Fruit fly (Drosophila melanogaster) S2 (cell line): Measurements from ENCODE around the gene CG7497.
A peak's percentile ranks its signal among the peaks of the same experiment; 100 is the strongest.

ENCODE experiments used
- CG8478 ChIP-seq: fragments of >200 bp; optimal IDR thresholded peaks from 2 replicates; lab custom pipeline; 2018
- CTCF ChIP-seq, 2 experiments: fragments of >200 bp; optimal IDR thresholded peaks; 2 replicates each; lab custom pipeline; 2018

CG7497 gene

DNA sequence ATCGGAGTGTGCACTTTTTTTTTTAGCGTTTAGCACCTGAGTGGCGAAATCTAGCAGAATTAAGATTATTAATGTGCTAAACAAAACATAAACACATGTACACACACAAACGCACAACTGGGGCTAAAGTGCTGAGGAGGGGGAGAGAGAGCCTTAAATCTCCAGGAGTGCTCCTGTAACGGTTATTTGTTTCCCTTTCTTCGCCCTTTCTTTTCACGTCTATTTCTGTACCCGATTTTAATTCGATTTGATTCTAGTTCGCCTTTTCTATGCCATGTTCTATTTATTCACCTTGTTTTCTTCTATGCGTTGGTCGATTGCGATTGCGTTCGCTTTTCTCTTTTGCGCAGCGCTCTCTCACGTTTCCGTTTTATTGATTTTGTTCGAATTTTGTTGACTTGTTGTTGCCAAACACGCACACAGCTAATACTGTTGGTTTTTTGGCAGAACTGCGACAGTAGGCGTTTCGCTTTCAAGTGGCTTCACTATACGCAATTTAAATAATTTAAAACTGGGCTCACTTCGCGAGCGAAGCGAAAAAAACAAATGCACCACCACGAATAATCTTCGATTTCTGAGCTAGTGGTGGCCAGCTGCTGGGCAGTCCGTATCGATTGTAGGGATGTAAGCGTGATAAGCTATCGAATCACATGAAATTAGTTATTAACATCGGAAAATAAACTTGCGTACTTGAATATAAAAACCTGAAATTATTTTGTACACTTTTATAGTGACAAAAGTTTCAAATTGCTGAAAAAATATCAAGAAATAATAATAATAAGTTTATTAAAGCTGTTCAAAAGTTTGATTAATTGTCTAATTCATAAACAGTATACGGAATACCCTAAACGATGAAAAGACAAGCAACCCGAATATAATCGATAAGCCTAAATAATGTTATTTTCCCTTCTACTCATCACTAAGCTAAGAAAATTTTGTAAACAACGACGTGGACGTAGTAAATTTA, 20.7 kb downstream of the CG7497 start, which contains the start of the genes Krn, Ndfip and CG7484:
TSS of gene Krn (minus strand) at position 580 of the 967 bp plus-strand sequence.
TSS of gene Ndfip (minus strand) at position 580 of the 967 bp plus-strand sequence.
TSS of gene CG7484 (plus strand) at position 917 of the 967 bp plus-strand sequence.
- TF ChIP-seq CTCF (optimal IDR thresholded peaks at IDR 0.05; lab: Kevin White, UChicago) (no peak), CG8478 (no peak)

DNA sequence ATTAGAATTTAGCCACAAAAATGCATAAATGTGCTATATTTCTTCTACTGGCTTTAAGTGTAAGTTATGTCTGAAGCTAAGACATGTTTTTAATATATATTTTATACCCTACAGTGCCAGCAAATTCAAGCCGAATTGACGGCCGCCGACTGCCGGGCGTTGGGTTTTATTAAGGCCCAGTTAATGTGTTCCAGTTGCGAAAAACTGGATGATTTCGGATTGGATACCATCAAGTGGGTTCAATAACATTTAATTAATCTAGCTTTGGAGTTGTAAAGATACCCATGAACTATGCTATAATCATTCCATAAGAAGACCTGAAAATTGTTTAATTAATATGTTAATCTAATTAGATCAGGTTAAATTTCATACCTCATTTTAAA, 21.4 kb downstream of the CG7497 start:
- TF ChIP-seq CTCF (optimal IDR thresholded peaks at IDR 0.05; lab: Kevin White, UChicago) (no peak), CG8478 (no peak)

- TF ChIP-seq CG8478: no peak
- no peak for TF ChIP-seq CTCF (optimal IDR thresholded peaks at IDR 0.05; lab: Kevin White, UChicago)
Measured at dm6 chr3L:17655837-17656308, 22.6 kb downstream of the CG7497 start.

DNA sequence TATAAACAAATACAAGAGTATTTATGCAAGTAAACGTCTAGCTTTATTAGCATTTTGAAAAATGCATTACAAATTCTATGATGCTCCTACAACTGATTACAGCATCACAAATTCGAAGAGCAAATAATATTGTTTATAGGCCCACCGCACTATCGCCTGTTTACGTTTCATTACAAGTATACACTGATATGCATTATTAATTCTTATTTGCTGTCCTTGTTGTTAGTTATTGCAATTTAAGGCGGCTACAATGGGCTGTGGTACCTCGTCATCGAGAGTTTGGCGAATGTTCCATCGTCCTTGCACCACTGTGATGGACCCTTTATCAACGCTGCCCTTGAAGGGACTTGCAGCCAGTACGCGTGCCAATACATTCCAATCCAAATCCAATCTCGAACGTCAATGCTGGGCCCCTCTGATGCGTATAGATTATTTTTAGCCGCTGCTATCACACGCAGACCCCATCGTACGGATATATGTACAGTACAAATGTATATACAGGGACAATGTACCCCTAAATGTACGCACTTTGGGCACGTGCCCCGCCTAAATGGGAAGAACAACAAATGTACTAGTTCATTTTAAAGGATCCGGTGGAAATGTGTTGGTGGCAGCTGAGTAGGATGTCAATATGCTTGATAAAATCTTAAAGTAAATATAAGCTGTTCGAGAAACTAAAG, 23.6 kb downstream of the CG7497 start:
- no peak for TF ChIP-seq CG8478
- no peak for TF ChIP-seq CTCF (optimal IDR thresholded peaks at IDR 0.05; lab: Kevin White, UChicago)

DNA sequence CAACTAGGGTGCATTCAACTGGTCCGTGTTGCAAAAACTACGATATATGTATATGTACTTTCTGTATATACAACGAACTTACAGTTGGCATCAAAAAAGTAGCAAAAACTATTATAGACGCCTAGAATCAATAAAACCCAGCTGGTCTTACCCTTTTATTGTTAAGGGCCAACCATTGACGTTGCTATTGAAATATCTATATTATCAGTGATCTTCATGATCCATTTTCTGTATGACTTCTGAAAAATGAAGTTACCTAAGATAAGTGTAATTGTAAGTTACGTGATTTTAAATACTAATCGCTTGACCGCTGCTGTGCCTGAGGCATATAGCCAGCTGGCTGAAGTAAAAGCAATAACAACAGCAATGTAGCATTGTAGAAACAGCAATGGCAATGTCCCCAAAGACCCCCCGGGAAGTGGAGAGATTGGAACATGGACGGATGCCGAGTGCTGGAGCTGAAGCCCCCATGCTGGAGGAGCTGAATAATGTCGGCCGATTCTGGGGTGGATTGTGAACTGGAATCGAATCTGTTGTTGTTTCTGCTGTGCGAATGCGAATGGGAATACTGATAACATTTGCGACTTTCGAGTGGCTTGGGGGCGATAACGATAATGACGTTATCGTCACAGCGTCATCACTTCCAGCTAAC, 24.6 kb downstream of the CG7497 start:
- TF ChIP-seq CTCF (optimal IDR thresholded peaks at IDR 0.05; lab: Kevin White, UChicago) (no peak), CG8478 (no peak)

DNA sequence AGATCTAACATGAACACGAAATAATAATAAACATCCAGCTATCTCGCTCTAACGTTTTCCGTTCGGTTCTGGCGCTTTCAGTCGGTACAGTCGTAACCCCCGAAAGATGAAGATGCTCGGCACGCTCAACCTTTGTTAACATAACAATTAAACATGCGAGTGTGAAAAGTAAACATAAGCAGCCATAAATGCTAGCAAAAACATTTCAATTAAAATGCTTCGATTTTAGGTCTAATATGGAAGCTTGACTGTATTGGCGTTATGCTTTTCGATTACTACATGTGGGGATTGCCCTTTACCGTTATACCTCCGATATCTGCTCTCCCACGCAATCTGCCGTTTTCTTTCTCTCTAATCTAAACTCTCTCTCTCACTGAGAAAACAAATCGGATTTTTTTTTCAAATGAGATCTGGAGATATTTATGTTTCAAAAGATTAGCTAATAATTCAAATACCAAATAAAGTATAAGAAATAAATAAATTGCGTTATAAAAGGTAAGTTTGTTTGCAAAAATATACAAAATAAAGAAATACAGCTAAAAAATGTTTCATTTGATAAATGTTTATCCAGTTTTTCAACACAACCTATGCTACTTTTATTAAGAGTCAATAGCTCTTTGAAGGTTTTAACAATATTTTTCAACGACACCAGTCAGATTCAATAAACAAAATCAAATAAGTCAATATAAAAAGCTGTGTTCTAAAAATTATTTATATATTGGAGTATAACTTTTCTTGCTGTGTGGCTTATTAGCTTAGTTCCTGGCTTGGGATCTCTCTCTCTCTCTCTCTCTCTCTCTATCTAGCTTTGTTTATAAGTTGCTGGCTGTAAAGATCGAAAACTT, 25.4 kb downstream of the CG7497 start:
- TF ChIP-seq CG8478 (no peak), CTCF (optimal IDR thresholded peaks at IDR 0.05; lab: Kevin White, UChicago) (no peak)

DNA sequence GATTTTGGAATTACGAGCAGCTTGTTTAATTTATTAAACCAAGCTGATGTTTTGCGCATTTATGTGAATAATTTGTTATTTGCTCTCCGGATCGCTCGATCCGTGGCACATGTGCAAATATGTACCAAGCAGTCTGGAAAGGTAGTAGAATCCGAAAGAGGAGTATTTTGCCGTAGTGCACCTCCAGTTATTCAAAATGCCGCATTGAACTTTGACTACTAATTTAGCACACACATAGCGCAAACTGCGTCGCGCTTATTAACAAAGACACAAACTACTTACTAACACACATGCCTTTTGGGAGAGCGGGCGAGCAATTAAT, 26.0 kb downstream of the CG7497 start:
- no peak for TF ChIP-seq CTCF (optimal IDR thresholded peaks at IDR 0.05; lab: Kevin White, UChicago)
- TF ChIP-seq CG8478: no peak

dm6 chr3L:17663647-17664046, 30.4 kb downstream of the CG7497 start:
- TF ChIP-seq CTCF (optimal IDR thresholded peaks at IDR 0.05; lab: Kevin White, UChicago) (no peak), CG8478 (no peak)

DNA sequence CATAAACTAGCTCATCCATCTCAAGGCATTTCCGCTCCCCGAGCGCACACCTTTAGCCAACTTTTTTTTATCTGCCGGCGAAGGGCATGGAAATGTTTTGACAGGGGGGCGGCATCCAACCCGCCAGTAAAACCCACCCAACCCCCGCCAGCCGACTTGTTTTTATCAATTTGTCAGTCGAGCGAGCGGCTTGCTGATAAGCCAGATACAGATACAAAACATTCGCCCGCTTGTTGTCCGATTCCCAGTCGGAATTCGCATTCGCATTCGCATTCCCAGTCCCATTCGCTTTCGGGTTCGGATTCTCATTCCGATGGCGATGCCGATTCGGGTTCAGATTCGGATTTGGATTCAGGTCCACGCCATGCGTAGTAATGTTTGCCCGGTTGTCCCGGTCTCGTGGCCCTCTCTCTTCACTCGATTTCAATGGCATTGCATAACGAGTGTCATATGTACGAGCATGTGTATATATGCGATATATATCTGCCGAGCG, 31.9 kb downstream of the CG7497 start:
- TF ChIP-seq CG8478: no peak
- TF ChIP-seq CTCF (optimal IDR thresholded peaks at IDR 0.05; lab: Kevin White, UChicago): no peak

DNA sequence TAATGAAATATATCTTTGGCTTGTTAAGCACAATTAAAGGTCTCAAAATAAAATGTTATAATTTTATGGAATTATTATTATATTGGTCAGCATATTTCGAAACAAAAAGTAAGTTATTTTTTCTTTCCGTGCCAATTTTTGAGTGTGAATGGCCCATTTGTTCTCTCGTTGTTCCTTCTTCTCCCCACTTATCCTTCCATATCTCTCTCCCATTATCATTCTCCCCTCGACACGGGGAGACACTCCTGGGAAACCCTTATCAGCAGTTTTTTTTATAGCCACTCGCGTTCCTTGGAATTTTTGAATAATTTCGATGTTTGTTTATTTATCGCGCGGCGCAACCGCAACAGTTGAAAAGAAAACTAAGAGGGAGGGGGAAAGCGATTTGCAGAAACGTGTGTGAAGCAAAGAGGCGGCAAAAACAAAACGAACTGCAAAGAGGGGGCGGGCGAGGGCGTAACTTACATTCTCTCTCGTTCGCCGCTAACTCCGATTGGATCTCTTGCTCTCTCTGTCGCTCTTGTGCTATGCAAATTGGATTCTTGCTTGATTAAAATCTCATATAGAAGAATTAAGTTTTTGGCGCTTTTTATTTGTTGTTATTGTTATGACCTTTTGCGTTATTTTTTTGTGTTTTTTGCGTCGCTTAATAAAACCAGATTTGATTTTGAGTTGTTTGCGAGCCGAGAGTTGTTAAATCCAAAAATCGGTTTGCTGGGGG, 34.6 kb downstream of the CG7497 start:
- TF ChIP-seq CTCF (optimal IDR thresholded peaks at IDR 0.05; lab: Kevin White, UChicago): no peak
- no peak for TF ChIP-seq CG8478

DNA sequence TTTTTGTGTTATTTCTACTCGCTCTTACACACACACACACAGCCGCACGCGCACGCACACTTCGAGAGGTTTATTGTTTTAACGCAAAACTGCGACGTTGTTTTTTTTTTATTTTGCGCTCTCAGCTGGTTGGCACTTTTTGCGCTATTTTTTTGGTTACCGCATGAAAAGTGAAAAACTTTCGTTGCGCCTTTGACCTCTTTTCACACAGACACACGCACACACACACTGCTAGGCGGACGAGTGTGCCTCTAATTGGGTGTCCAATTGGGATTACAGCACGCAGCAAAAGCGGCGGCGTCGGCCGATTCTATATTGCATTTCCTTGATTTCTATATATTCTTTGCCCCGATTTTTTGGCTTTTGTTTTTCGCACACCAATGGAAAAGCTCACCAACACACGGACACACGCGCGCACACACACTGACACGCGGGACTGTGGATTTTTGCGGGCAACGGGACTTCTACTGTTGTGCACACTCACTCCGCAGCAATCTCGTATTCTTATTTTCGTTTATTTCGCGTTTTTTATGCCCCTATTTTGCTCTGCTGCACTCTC, 35.2 kb downstream of the CG7497 start:
- TF ChIP-seq CG8478: no peak
- no peak for TF ChIP-seq CTCF (optimal IDR thresholded peaks at IDR 0.05; lab: Kevin White, UChicago)

- TF ChIP-seq CG8478 (no peak), CTCF (optimal IDR thresholded peaks at IDR 0.05; lab: Kevin White, UChicago) (peak in 1 of 2 experiments; percentile 34)
Measured at dm6 chr3L:17668945-17669779, 35.9 kb downstream of the CG7497 start, which contains the start of gene Crtc. TSS of gene Crtc (minus strand) at chr3L:17669234.

dm6 chr3L:17671322-17671721, 38.1 kb downstream of the CG7497 start, which contains the start of gene CG34251:
TSS of gene CG34251 (plus strand) at chr3L:17671622.
- TF ChIP-seq CTCF (optimal IDR thresholded peaks at IDR 0.05; lab: Kevin White, UChicago): no peak
- no peak for TF ChIP-seq CG8478
